Fruit fly (Drosophila melanogaster): ENCODE results near the gene CG7135.
A peak's percentile ranks its signal among the peaks of the same experiment; 100 is the strongest.

Gene CG7135

DNA sequence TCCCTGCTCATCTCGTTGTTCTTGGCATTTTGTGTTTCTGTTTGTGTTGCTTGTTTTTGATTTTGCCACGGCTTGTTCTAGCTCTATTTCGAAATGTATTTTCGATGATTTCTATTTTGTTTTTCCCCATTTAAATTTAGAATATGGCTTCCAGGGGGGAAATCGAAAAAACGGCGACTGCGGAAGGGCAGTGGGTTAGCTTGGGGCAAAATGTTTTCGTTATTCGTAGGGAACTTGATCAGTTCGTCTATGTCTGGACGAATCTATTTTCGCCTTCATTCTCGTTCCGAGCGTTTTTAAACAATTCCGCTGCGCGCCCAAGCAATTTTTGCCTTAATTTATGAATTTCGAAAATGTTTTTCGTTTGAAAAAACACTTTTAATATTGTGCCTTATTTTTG, 15.1 kb downstream of the CG7135 start:
- no peak for TF ChIP-seq CG32121 (GFP tag; IDR thresholded peaks at IDR 0.05)
- TF ChIP-seq CG13204 (GFP tag; optimal IDR thresholded peaks at IDR 0.05) = no peak
- TF ChIP-seq Pif1A (GFP tag; optimal IDR thresholded peaks at IDR 0.05) = no peak
- TF ChIP-seq Ets98B (GFP tag; IDR thresholded peaks at IDR 0.05) = no peak
- TF ChIP-seq gl (tag; optimal IDR thresholded peaks at IDR 0.05) = no peak
- no peak for TF ChIP-seq CG4496 (GFP tag; IDR thresholded peaks at IDR 0.05)
- no peak for TF ChIP-seq D1 (tag; optimal IDR thresholded peaks at IDR 0.05)
- TF ChIP-seq CG17806 (tag; optimal IDR thresholded peaks at IDR 0.05) = no peak

DNA sequence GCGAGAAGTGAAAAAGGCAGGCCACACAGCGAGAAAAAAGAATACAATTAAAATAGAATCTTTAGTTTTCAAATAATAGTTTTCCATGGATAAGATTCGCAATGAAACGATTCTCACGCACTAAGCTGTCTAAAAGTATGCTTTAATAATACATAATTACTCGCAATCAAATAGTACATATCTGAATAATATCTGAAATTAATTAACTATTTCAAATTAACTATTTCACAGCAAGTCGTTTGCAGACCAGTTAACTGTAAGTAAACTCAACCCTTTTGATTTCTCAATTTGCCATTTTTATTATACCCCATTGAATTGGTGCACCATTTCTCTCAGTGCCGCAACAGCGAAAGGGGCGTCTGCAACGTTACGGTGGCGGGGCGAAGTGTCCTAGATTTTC, 22.1 kb downstream of the CG7135 start:
- TF ChIP-seq Ets98B (GFP tag; IDR thresholded peaks at IDR 0.05) (no peak), CG32121 (GFP tag; IDR thresholded peaks at IDR 0.05) (no peak), CG8301 (tag; optimal IDR thresholded peaks at IDR 0.05) (no peak), Pif1A (GFP tag; optimal IDR thresholded peaks at IDR 0.05) (no peak), Pif1B (GFP tag; optimal IDR thresholded peaks at IDR 0.05) (no peak), CG13204 (GFP tag; optimal IDR thresholded peaks at IDR 0.05) (no peak), Snoo (tag; optimal IDR thresholded peaks at IDR 0.05) (no peak), CG4496 (GFP tag; IDR thresholded peaks at IDR 0.05) (no peak), CG9948 (tag; optimal IDR thresholded peaks at IDR 0.05) (no peak), CG8159 (tag; optimal IDR thresholded peaks at IDR 0.05) (no peak), D1 (tag; optimal IDR thresholded peaks at IDR 0.05) (no peak), CG17806 (tag; optimal IDR thresholded peaks at IDR 0.05) (no peak), CG10348 (GFP tag; IDR thresholded peaks at IDR 0.05) (no peak), gl (tag; optimal IDR thresholded peaks at IDR 0.05) (no peak), rn (GFP tag; IDR thresholded peaks at IDR 0.05) (no peak)

DNA sequence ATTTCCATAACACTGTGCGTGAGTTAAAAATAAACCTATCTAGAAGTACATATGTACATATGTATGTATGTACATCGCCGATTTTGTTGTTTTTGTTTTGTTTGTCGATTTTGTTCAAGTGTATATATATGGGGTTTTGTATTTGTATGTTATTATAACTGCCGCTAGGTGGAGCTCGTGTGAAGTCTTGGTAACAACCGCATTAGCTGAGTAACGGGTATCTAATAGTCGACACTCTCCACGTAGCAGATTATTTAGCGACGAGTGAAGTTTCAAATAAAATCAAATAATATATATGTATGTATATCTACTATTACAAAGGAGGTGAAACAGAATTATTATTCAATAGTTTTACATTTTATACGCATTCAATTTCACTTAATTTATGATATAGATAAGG, 25.8 kb downstream of the CG7135 start:
- TF ChIP-seq CG15710 (tag; optimal IDR thresholded peaks at IDR 0.05) = no peak
- no peak for TF ChIP-seq fd96Ca (GFP tag; IDR thresholded peaks at IDR 0.05)
- TF ChIP-seq Ets98B (GFP tag; IDR thresholded peaks at IDR 0.05) = no peak
- TF ChIP-seq CG12605 (GFP tag; IDR thresholded peaks at IDR 0.05) = no peak
- TF ChIP-seq D1 (tag; optimal IDR thresholded peaks at IDR 0.05) = no peak
- no peak for TF ChIP-seq CG8301 (tag; optimal IDR thresholded peaks at IDR 0.05)
- no peak for TF ChIP-seq CG34367 (tag; optimal IDR thresholded peaks at IDR 0.05)
- no peak for TF ChIP-seq CG10348 (GFP tag; IDR thresholded peaks at IDR 0.05)
- no peak for TF ChIP-seq CG17806 (tag; optimal IDR thresholded peaks at IDR 0.05)
- no peak for TF ChIP-seq CG9948 (tag; optimal IDR thresholded peaks at IDR 0.05)
- no peak for TF ChIP-seq CG4496 (GFP tag; IDR thresholded peaks at IDR 0.05)
- no peak for TF ChIP-seq rn (GFP tag; IDR thresholded peaks at IDR 0.05)

- no peak for TF ChIP-seq gl (tag; optimal IDR thresholded peaks at IDR 0.05)
- TF ChIP-seq CG32121 (GFP tag; IDR thresholded peaks at IDR 0.05) = no peak
- no peak for TF ChIP-seq fd96Ca (GFP tag; IDR thresholded peaks at IDR 0.05)
- TF ChIP-seq Pif1A (GFP tag; optimal IDR thresholded peaks at IDR 0.05) = no peak
- TF ChIP-seq CG13204 (GFP tag; optimal IDR thresholded peaks at IDR 0.05) = no peak
- no peak for TF ChIP-seq D1 (tag; optimal IDR thresholded peaks at IDR 0.05)
- TF ChIP-seq CG34367 (tag; optimal IDR thresholded peaks at IDR 0.05) = no peak
- TF ChIP-seq CG9948 (tag; optimal IDR thresholded peaks at IDR 0.05) = no peak
- TF ChIP-seq CG12605 (GFP tag; IDR thresholded peaks at IDR 0.05) = no peak
- TF ChIP-seq Ets98B (GFP tag; IDR thresholded peaks at IDR 0.05) = no peak
- TF ChIP-seq CG14655 (GFP tag; optimal IDR thresholded peaks at IDR 0.05) = no peak
- TF ChIP-seq CG10348 (GFP tag; IDR thresholded peaks at IDR 0.05) = no peak
- TF ChIP-seq CG15710 (tag; optimal IDR thresholded peaks at IDR 0.05) = no peak
- TF ChIP-seq Snoo (tag; optimal IDR thresholded peaks at IDR 0.05) = no peak
- TF ChIP-seq CG8301 (tag; optimal IDR thresholded peaks at IDR 0.05) = no peak
- TF ChIP-seq CG4496 (GFP tag; IDR thresholded peaks at IDR 0.05) = no peak
- TF ChIP-seq EcR (GFP tag; optimal IDR thresholded peaks at IDR 0.05) = no peak
- no peak for TF ChIP-seq rn (GFP tag; IDR thresholded peaks at IDR 0.05)
- TF ChIP-seq Pif1B (GFP tag; optimal IDR thresholded peaks at IDR 0.05) = no peak
Measured at dm6 chrX:18130168-18130567, 26.7 kb downstream of the CG7135 start, which contains the start of gene CG43133. Gene CG43133, minus strand, starts transcription at chrX:18130178.

dm6 chrX:18136059-18136458, 32.6 kb downstream of the CG7135 start:
- TF ChIP-seq CG32121 (GFP tag; IDR thresholded peaks at IDR 0.05) (peak; percentile 74), CG8159 (tag; optimal IDR thresholded peaks at IDR 0.05) (peak; percentile 33), Pif1A (GFP tag; optimal IDR thresholded peaks at IDR 0.05) (no peak), CG8301 (tag; optimal IDR thresholded peaks at IDR 0.05) (peak; percentile 33), Ets98B (GFP tag; IDR thresholded peaks at IDR 0.05) (peak; percentile 48; the same call in 1 of the 2 replicates)

DNA sequence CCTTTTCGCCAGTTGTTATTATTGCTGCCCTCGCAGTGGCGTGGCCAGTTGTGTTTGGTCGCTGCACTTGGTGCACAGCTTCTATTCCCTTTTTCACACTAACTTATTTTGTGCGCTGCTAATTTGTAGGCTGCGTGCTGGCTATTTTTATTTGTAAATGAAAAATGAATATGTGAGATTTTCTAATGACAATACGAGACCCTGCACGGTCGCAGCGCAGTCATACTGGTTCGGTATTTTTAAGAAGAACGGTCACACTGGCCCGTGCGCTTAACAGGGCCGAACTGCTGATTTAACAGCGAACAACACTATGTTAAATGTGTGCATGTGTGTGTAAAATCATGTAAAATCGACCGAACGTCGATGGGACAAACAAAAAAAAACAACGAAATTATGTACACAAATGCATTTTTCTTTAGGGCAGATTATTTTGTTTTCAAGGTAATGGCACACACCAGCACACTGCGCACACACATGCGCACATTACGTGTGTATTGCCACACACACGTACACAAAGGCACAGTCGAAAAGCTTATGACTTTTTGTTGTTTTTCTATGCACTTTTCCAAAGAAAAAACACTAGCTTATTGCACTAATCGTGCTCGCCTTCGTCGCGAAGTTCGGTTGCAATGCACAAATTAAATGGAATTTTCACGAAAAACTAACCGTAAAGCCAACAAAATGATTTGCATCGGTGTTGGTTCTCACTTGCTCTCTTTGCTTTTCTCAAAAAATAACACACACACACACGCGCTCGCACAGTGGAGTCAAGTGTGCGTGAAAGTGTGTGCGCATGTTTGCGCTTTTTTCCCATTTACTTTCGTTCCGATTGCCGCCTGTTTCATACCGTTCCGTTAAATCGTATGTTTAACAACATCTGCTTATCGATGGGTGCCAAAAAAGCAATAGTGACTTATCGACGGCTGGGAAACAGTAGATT, 33.7 kb downstream of the CG7135 start, which contains the start of gene ari-1:
Gene ari-1, minus strand, starts transcription at position 875 of the 940 bp plus-strand sequence.
- no peak for TF ChIP-seq EcR (GFP tag; optimal IDR thresholded peaks at IDR 0.05)
- peak; percentile 29 for TF ChIP-seq CG14655 (GFP tag; optimal IDR thresholded peaks at IDR 0.05)
- peak; percentile 31; the same call in 1 of the 3 replicates for TF ChIP-seq CG4496 (GFP tag; IDR thresholded peaks at IDR 0.05)
